Worm (Caenorhabditis elegans): ENCODE data around the gene zig-2.

- TF ChIP-seq ztf-23 (GFP tag; IDR thresholded peaks at IDR 0.05) (no peak), flt-1 (GFP tag; IDR thresholded peaks at IDR 0.05) (no peak), cog-1 (tag; optimal IDR thresholded peaks at IDR 0.05) (no peak), klf-2 (GFP tag; conservative IDR thresholded peaks at IDR 0.05) (no peak)
These were observed 23.6 kb upstream of the zig-2 start, which contains the start of gene F19H6.5 for ce11 chrX:12364804-12365203.
